Worm (Caenorhabditis elegans): Measurements from ENCODE around the gene haf-2.

- TF ChIP-seq nhr-12 (tag; optimal IDR thresholded peaks at IDR 0.05), result no peak
- TF ChIP-seq pqm-1 (tag; optimal IDR thresholded peaks at IDR 0.05), result no peak
- no peak for TF ChIP-seq unc-39 (tag; optimal IDR thresholded peaks at IDR 0.05)
Measured at ce11 chrII:7393922-7394689, 37.9 kb upstream of the haf-2 start.
